Fruit fly (Drosophila melanogaster) whole organism, embryonic: ENCODE results near the gene CG3008.
A peak's percentile ranks its signal among the peaks of the same experiment; 100 is the strongest.

ENCODE experiments used
- CG1024 ChIP-seq: fragments of 200-800 bp; sonication (Bioruptor generic); IDR thresholded peaks from 2 replicates; pipeline ENCODE4 v1.3.6; 2022; ENCODE audit warnings: missing biosample characterization, missing genetic modification characterization
- CG10267 ChIP-seq: fragments of 200-800 bp; sonication (Bioruptor generic); optimal IDR thresholded peaks from 2 replicates; lab custom pipeline; 2018; ENCODE audit warnings: missing biosample characterization, mild to moderate bottlenecking, missing genetic modification characterization, moderate library complexity
- CG10321 ChIP-seq: fragments of 200-800 bp; sonication (Bioruptor generic); IDR thresholded peaks from 2 replicates; pipeline ENCODE4 v1.3.6; 2022; ENCODE audit warnings: missing biosample characterization, missing genetic modification characterization
- CG15073 ChIP-seq: fragments of 200-800 bp; sonication (Bioruptor generic); optimal IDR thresholded peaks from 2 replicates; lab custom pipeline; 2016; ENCODE audit warnings: missing biosample characterization, missing genetic modification characterization
- CG1602 ChIP-seq: fragments of 200-800 bp; sonication (Bioruptor generic); optimal IDR thresholded peaks from 3 replicates; lab custom pipeline; 2016; ENCODE audit warnings: missing biosample characterization, missing genetic modification characterization
- CG18476 ChIP-seq: fragments of 200-800 bp; sonication (Bioruptor generic); optimal IDR thresholded peaks from 2 replicates; lab custom pipeline; 2016; ENCODE audit warnings: missing biosample characterization, mild to moderate bottlenecking, missing genetic modification characterization
- CG2116 ChIP-seq: fragments of 200-800 bp; sonication (Bioruptor generic); optimal IDR thresholded peaks from 3 replicates; lab custom pipeline; 2018; ENCODE audit warnings: missing biosample characterization, mild to moderate bottlenecking, missing genetic modification characterization
- CG2199 ChIP-seq: fragments of 200-800 bp; sonication (Bioruptor generic); IDR thresholded peaks from 3 replicates; pipeline ENCODE4 v1.3.6; 2022; ENCODE audit warnings: missing biosample characterization, missing genetic modification characterization
- CG30431 ChIP-seq: fragments of 200-800 bp; sonication (Bioruptor generic); optimal IDR thresholded peaks from 2 replicates; lab custom pipeline; 2017; ENCODE audit warnings: missing biosample characterization, missing genetic modification characterization
- CG32767 ChIP-seq: fragments of 200-800 bp; sonication (Bioruptor generic); IDR thresholded peaks from 2 replicates; pipeline ENCODE4 v1.3.6; 2022; ENCODE audit warnings: missing biosample characterization, missing genetic modification characterization
- CG34422 ChIP-seq: fragments of 200-800 bp; sonication (Bioruptor generic); IDR thresholded peaks from 3 replicates; pipeline ENCODE4 v1.3.6; 2022; ENCODE audit warnings: missing biosample characterization, missing genetic modification characterization
- CG3838 ChIP-seq: fragments of 200-800 bp; sonication (Bioruptor generic); optimal IDR thresholded peaks from 3 replicates; lab custom pipeline; 2016; ENCODE audit warnings: missing biosample characterization, missing genetic modification characterization
- CG6813 ChIP-seq: fragments of 200-800 bp; sonication (Bioruptor generic); optimal IDR thresholded peaks from 2 replicates; lab custom pipeline; 2017; ENCODE audit warnings: missing biosample characterization, missing genetic modification characterization, mild to moderate bottlenecking, moderate library complexity, missing genetic modification reagents
- CG7357 ChIP-seq: fragments of 200-800 bp; sonication (Bioruptor generic); IDR thresholded peaks from 3 replicates; pipeline ENCODE4 v1.3.6; 2022; ENCODE audit warnings: missing biosample characterization, missing genetic modification characterization
- CG7556 ChIP-seq: fragments of 200-800 bp; sonication (Bioruptor generic); optimal IDR thresholded peaks from 2 replicates; lab custom pipeline; 2017; ENCODE audit warnings: missing biosample characterization, mild to moderate bottlenecking, missing genetic modification characterization
- CG7928 ChIP-seq: fragments of 200-800 bp; sonication (Bioruptor generic); optimal IDR thresholded peaks from 2 replicates; lab custom pipeline; 2017; ENCODE audit warnings: missing biosample characterization, mild to moderate bottlenecking, missing genetic modification characterization
- Camta ChIP-seq: fragments of 200-800 bp; sonication (Bioruptor generic); optimal IDR thresholded peaks from 2 replicates; lab custom pipeline; 2016; ENCODE audit warnings: missing biosample characterization, missing genetic modification characterization
- Dad ChIP-seq: fragments of 200-800 bp; sonication (Bioruptor generic); optimal IDR thresholded peaks from 3 replicates; lab custom pipeline; 2016; ENCODE audit warnings: missing biosample characterization, missing genetic modification characterization
- Dll ChIP-seq: fragments of 200-800 bp; sonication (Bioruptor generic); IDR thresholded peaks from 4 replicates; pipeline ENCODE4 v1.3.6; 2022; ENCODE audit warnings: missing biosample characterization, missing genetic modification characterization; ENCODE audit not compliant: partially characterized antibody
- Dp ChIP-seq: fragments of 200-800 bp; sonication (Bioruptor generic); optimal IDR thresholded peaks from 2 replicates; lab custom pipeline; 2018; ENCODE audit warnings: missing biosample characterization, mild to moderate bottlenecking, missing genetic modification characterization, moderate library complexity
- ERR ChIP-seq: fragments of 200-800 bp; sonication (Bioruptor generic); optimal IDR thresholded peaks from 2 replicates; lab custom pipeline; 2016; ENCODE audit warnings: missing biosample characterization, missing genetic modification characterization
- Fer1 ChIP-seq: fragments of 200-800 bp; sonication (Bioruptor generic); optimal IDR thresholded peaks from 2 replicates; lab custom pipeline; 2017; ENCODE audit warnings: missing biosample characterization, mild to moderate bottlenecking, missing genetic modification characterization
- HHEX ChIP-seq: fragments of 200-800 bp; sonication (Bioruptor generic); optimal IDR thresholded peaks from 3 replicates; lab custom pipeline; 2017; ENCODE audit warnings: missing biosample characterization, mild to moderate bottlenecking, missing genetic modification characterization, missing genetic modification reagents
- HLH54F ChIP-seq: fragments of 200-800 bp; sonication (Bioruptor generic); optimal IDR thresholded peaks from 3 replicates; lab custom pipeline; 2016; ENCODE audit warnings: missing biosample characterization, missing genetic modification characterization
- Hmr ChIP-seq: fragments of 200-800 bp; sonication (Bioruptor generic); optimal IDR thresholded peaks from 3 replicates; lab custom pipeline; 2017; ENCODE audit warnings: mild to moderate bottlenecking, missing biosample characterization, missing genetic modification reagents, missing genetic modification characterization
- Hr39 ChIP-seq: fragments of >200 bp; optimal IDR thresholded peaks from 2 replicates; lab custom pipeline; 2017
- Lpt ChIP-seq: fragments of >200 bp; optimal IDR thresholded peaks from 2 replicates; lab custom pipeline; 2018; ENCODE audit warnings: missing biosample characterization, missing genetic modification characterization
- Nf-YA ChIP-seq: fragments of 200-800 bp; sonication (Bioruptor generic); IDR thresholded peaks from 2 replicates; pipeline ENCODE4 v1.3.6; 2022; ENCODE audit warnings: missing biosample characterization, missing genetic modification characterization
- PHDP ChIP-seq: fragments of 200-800 bp; sonication (Bioruptor generic); optimal IDR thresholded peaks from 3 replicates; lab custom pipeline; 2018; ENCODE audit warnings: missing biosample characterization, mild to moderate bottlenecking, missing genetic modification characterization, moderate library complexity
- YL-1 ChIP-seq: fragments of 200-800 bp; sonication (Bioruptor generic); optimal IDR thresholded peaks from 3 replicates; lab custom pipeline; 2017; ENCODE audit warnings: missing biosample characterization, mild to moderate bottlenecking, missing genetic modification characterization
- ap ChIP-seq: fragments of 200-800 bp; sonication (Bioruptor generic); IDR thresholded peaks from 2 replicates; pipeline ENCODE4 v1.3.6; 2022; ENCODE audit warnings: missing biosample characterization, missing genetic modification characterization
- crp ChIP-seq, 2 experiments: fragments of 200-800 bp; sonication (Bioruptor generic); optimal IDR thresholded peaks; 2 replicates in 1 of 2; 3 replicates in 1 of 2; lab custom pipeline; 2017; ENCODE audit warnings: missing biosample characterization in 2 of 2, missing genetic modification characterization in 2 of 2, mild to moderate bottlenecking in 1 of 2, moderate library complexity in 1 of 2
- dmrt99B ChIP-seq: fragments of 200-800 bp; sonication (Bioruptor generic); optimal IDR thresholded peaks from 2 replicates; lab custom pipeline; 2018; ENCODE audit warnings: missing biosample characterization, mild to moderate bottlenecking, missing genetic modification characterization, moderate library complexity
- en ChIP-seq: fragments of 200-800 bp; sonication (Bioruptor generic); optimal IDR thresholded peaks from 2 replicates; lab custom pipeline; 2016; ENCODE audit warnings: missing biosample characterization, missing genetic modification characterization
- eve ChIP-seq, 2 experiments: fragments of >200 bp; optimal IDR thresholded peaks; 2 replicates each; lab custom pipeline; 2017; ENCODE audit warnings: missing biosample characterization in 2 of 2, missing genetic modification characterization in 2 of 2
- inv ChIP-seq: fragments of 200-800 bp; sonication (Bioruptor generic); IDR thresholded peaks from 2 replicates; pipeline ENCODE4 v1.3.6; 2022; ENCODE audit warnings: missing biosample characterization, missing genetic modification characterization; ENCODE audit not compliant: partially characterized antibody
- nom ChIP-seq: fragments of 200-800 bp; sonication (Bioruptor generic); optimal IDR thresholded peaks from 2 replicates; lab custom pipeline; 2017; ENCODE audit warnings: missing biosample characterization, missing genetic modification characterization, mild to moderate bottlenecking, moderate library complexity, missing genetic modification reagents
- pita ChIP-seq: fragments of 200-800 bp; sonication (Bioruptor generic); optimal IDR thresholded peaks from 2 replicates; lab custom pipeline; 2017; ENCODE audit warnings: missing biosample characterization, mild to moderate bottlenecking, missing genetic modification characterization
- prd ChIP-seq, 3 experiments: fragments of >200 bp in 2 of 3; fragments of 200-800 bp in 1 of 3; sonication (Bioruptor generic) in 1 of 3; optimal IDR thresholded peaks in 2 of 3; IDR thresholded peaks in 1 of 3; 2 replicates in 2 of 3; 3 replicates in 1 of 3; pipeline versions ENCODE4 v1.3.6 to Lab custom; 2017 to 2022; ENCODE audit warnings: missing biosample characterization in 1 of 3, missing genetic modification characterization in 1 of 3
- pum ChIP-seq: fragments of 200-800 bp; sonication (Bioruptor generic); optimal IDR thresholded peaks from 2 replicates; lab custom pipeline; 2016; ENCODE audit warnings: missing biosample characterization, missing genetic modification characterization
- seq ChIP-seq: fragments of 200-800 bp; sonication (Bioruptor generic); IDR thresholded peaks from 2 replicates; pipeline ENCODE4 v1.3.6; 2022; ENCODE audit warnings: missing biosample characterization, missing genetic modification characterization
- shn ChIP-seq: fragments of 200-800 bp; sonication (Bioruptor generic); optimal IDR thresholded peaks from 3 replicates; lab custom pipeline; 2016; ENCODE audit warnings: missing biosample characterization, missing genetic modification characterization
- sqz ChIP-seq: fragments of 200-800 bp; sonication (Bioruptor generic); optimal IDR thresholded peaks from 3 replicates; lab custom pipeline; 2018; ENCODE audit warnings: missing biosample characterization, mild to moderate bottlenecking, missing genetic modification characterization
- trem ChIP-seq: fragments of 200-800 bp; optimal IDR thresholded peaks from 3 replicates; lab custom pipeline; 2019; ENCODE audit warnings: missing biosample characterization, mild to moderate bottlenecking, missing genetic modification characterization, moderate library complexity
- trh ChIP-seq: fragments of 200-800 bp; sonication (Bioruptor generic); optimal IDR thresholded peaks from 2 replicates; lab custom pipeline; 2016; ENCODE audit warnings: missing biosample characterization, missing genetic modification characterization
- ttk ChIP-seq: fragments of 200-800 bp; sonication (Bioruptor generic); IDR thresholded peaks from 2 replicates; pipeline ENCODE4 v2.1.2; 2022; ENCODE audit warnings: missing biosample characterization, missing genetic modification characterization
- tx ChIP-seq: fragments of 200-800 bp; sonication (Bioruptor generic); optimal IDR thresholded peaks from 2 replicates; lab custom pipeline; 2016; ENCODE audit warnings: missing biosample characterization, missing genetic modification characterization
- wek ChIP-seq: fragments of 200-800 bp; sonication (Bioruptor generic); optimal IDR thresholded peaks from 3 replicates; lab custom pipeline; 2018; ENCODE audit warnings: missing biosample characterization, mild to moderate bottlenecking, missing genetic modification characterization, moderate library complexity
- zen2 ChIP-seq: fragments of 200-800 bp; sonication (Bioruptor generic); IDR thresholded peaks from 3 replicates; pipeline ENCODE4 v1.3.6; 2022; ENCODE audit warnings: missing biosample characterization, missing genetic modification characterization; ENCODE audit not compliant: partially characterized antibody
- zfh2 ChIP-seq: fragments of 200-800 bp; sonication (Bioruptor generic); optimal IDR thresholded peaks from 2 replicates; lab custom pipeline; 2016; ENCODE audit warnings: missing biosample characterization, missing genetic modification characterization

Gene CG3008

dm6 chr2L:4838494-4839320 is 44.4 kb upstream of the CG3008 start (continued):
- TF ChIP-seq Dll (no peak), CG34422 (GFP tag; lab: Robert Waterston, UW) (no peak), zen2 (GFP tag; lab: Robert Waterston, UW) (no peak), crp (GFP tag; optimal IDR thresholded peaks at IDR 0.05; lab: Kevin White, UChicago) (no peak), Nf-YA (GFP tag; lab: Robert Waterston, UW) (peak; percentile 28; the same call in 1 of the 2 replicates), CG1024 (GFP tag; lab: Robert Waterston, UW) (no peak), CG7556 (GFP tag; lab: Kevin White, UChicago) (no peak), Dad (GFP tag; lab: Kevin White, UChicago) (no peak), CG15073 (GFP tag; lab: Kevin White, UChicago) (no peak), YL-1 (GFP tag; lab: Kevin White, UChicago) (no peak), en (GFP tag; lab: Kevin White, UChicago) (no peak), HLH54F (GFP tag; lab: Kevin White, UChicago) (no peak), CG10267 (tag; lab: Kevin White, UChicago) (no peak), Camta (no peak), CG2199 (GFP tag; lab: Robert Waterston, UW) (no peak), wek (peak; percentile 63), tx (no peak), ap (GFP tag; lab: Robert Waterston, UW) (peak; percentile 35; the same call in 1 of the 2 replicates), Hmr (GFP tag; lab: Kevin White, UChicago) (no peak), CG6813 (GFP tag; lab: Kevin White, UChicago) (peak; percentile 71), CG10321 (no peak), seq (GFP tag; lab: Robert Waterston, UW) (no peak; the same call in 1 of the 2 replicates), dmrt99B (tag; lab: Kevin White, UChicago) (no peak), CG3838 (no peak), trh (GFP tag; lab: Kevin White, UChicago) (no peak), eve (GFP tag; optimal IDR thresholded peaks at IDR 0.05; lab: Kevin White, UChicago) (no peak), ttk (GFP tag; lab: Robert Waterston, UW) (no peak), CG1602 (GFP tag; lab: Kevin White, UChicago) (no peak), Dp (no peak), PHDP (tag; lab: Kevin White, UChicago) (peak; percentile 19), sqz (GFP tag; lab: Kevin White, UChicago) (peak; percentile 11), CG2116 (GFP tag; lab: Kevin White, UChicago) (no peak), ERR (GFP tag; lab: Kevin White, UChicago) (no peak), CG30431 (GFP tag; lab: Kevin White, UChicago) (no peak), CG7928 (GFP tag; lab: Kevin White, UChicago) (no peak), zfh2 (GFP tag; lab: Kevin White, UChicago) (no peak), Lpt (no peak), CG7357 (GFP tag; lab: Robert Waterston, UW) (no peak), nom (no peak), Fer1 (GFP tag; lab: Kevin White, UChicago) (peak; percentile 28), Hr39 (lab: Kevin White, UChicago) (no peak), shn (GFP tag; lab: Kevin White, UChicago) (no peak), pita (GFP tag; lab: Kevin White, UChicago) (no peak), HHEX (peak; percentile 49), CG18476 (GFP tag; lab: Kevin White, UChicago) (no peak), trem (tag; lab: Kevin White, UChicago) (no peak), pum (GFP tag; lab: Kevin White, UChicago) (no peak), inv (GFP tag; lab: Robert Waterston, UW) (no peak), prd (optimal IDR thresholded peaks at IDR 0.05; lab: Kevin White, UChicago) (no peak), prd (GFP tag; IDR thresholded peaks at IDR 0.05; lab: Robert Waterston, UW) (no peak), CG32767 (GFP tag; lab: Robert Waterston, UW) (no peak)
